Worm (Caenorhabditis elegans) whole organism, mixed stage, embryonic: ENCODE results near the gene ttr-39.

Experiments
- M03D4.4 ChIP-seq: sonication (generic microtip); optimal IDR thresholded peaks from 2 replicates; lab custom pipeline; 2017; ENCODE audit warnings: mild to moderate bottlenecking, missing genetic modification characterization, missing compliant biosample characterization
- bed-3 ChIP-seq: fragments of 200-800 bp; sonication (Bioruptor generic); optimal IDR thresholded peaks from 3 replicates; lab custom pipeline; 2018; ENCODE audit warnings: mild to moderate bottlenecking, missing genetic modification characterization, moderate library complexity, missing compliant biosample characterization
- blmp-1 ChIP-seq: fragments of 150-350 bp; optimal IDR thresholded peaks from 2 replicates; lab custom pipeline; 2014; ENCODE audit warnings: missing biosample characterization, missing genetic modification characterization
- ceh-39 ChIP-seq: fragments of 150-350 bp; optimal IDR thresholded peaks from 2 replicates; lab custom pipeline; 2014; ENCODE audit warnings: missing biosample characterization, missing genetic modification characterization
- ceh-43 ChIP-seq: fragments of 200-800 bp; sonication (Bioruptor generic); optimal IDR thresholded peaks from 2 replicates; lab custom pipeline; 2018; ENCODE audit warnings: mild to moderate bottlenecking, missing genetic modification characterization, moderate library complexity, missing compliant biosample characterization
- ceh-83 ChIP-seq: fragments of 200-800 bp; sonication (Bioruptor generic); optimal IDR thresholded peaks from 2 replicates; lab custom pipeline; 2018; ENCODE audit warnings: mild to moderate bottlenecking, missing genetic modification characterization, missing compliant biosample characterization
- ces-1 ChIP-seq: fragments of 150-350 bp; optimal IDR thresholded peaks from 2 replicates; lab custom pipeline; 2014; ENCODE audit warnings: missing biosample characterization, missing genetic modification reagents, missing genetic modification characterization
- cnd-1 ChIP-seq: fragments of 200-800 bp; sonication (Bioruptor generic); optimal IDR thresholded peaks from 2 replicates; lab custom pipeline; 2018; ENCODE audit warnings: mild to moderate bottlenecking, missing genetic modification characterization, missing compliant biosample characterization
- elt-1 ChIP-seq: sonication (generic microtip); optimal IDR thresholded peaks from 2 replicates; lab custom pipeline; 2017; ENCODE audit warnings: missing genetic modification characterization, mild to moderate bottlenecking, missing compliant biosample characterization, antibody characterized with exemption, moderate library complexity, borderline replicate concordance; ENCODE audit not compliant: insufficient read depth
- elt-3 ChIP-seq: fragments of 150-350 bp; optimal IDR thresholded peaks from 2 replicates; lab custom pipeline; 2014; ENCODE audit warnings: missing biosample characterization, missing genetic modification characterization
- flh-1 ChIP-seq: fragments of 200-800 bp; sonication (Bioruptor generic); optimal IDR thresholded peaks from 2 replicates; lab custom pipeline; 2018; ENCODE audit warnings: mild to moderate bottlenecking, missing genetic modification characterization, moderate library complexity, missing compliant biosample characterization
- ham-2 ChIP-seq: fragments of 200-800 bp; sonication (Bioruptor generic); optimal IDR thresholded peaks from 2 replicates; lab custom pipeline; 2018; ENCODE audit warnings: mild to moderate bottlenecking, missing genetic modification characterization, missing compliant biosample characterization
- hlh-1 ChIP-seq: fragments of 150-350 bp; optimal IDR thresholded peaks from 2 replicates; lab custom pipeline; 2014; ENCODE audit warnings: missing biosample characterization, missing genetic modification reagents, missing genetic modification characterization
- lin-13 ChIP-seq: fragments of 150-350 bp; optimal IDR thresholded peaks from 2 replicates; lab custom pipeline; 2014; ENCODE audit warnings: missing biosample characterization, missing genetic modification characterization
- lsy-2 ChIP-seq: fragments of 150-350 bp; optimal IDR thresholded peaks from 2 replicates; lab custom pipeline; 2014; ENCODE audit warnings: missing biosample characterization, missing genetic modification characterization
- mab-5 ChIP-seq: fragments of 150-350 bp; optimal IDR thresholded peaks from 2 replicates; lab custom pipeline; 2014; ENCODE audit warnings: missing biosample characterization, missing genetic modification characterization
- mep-1 ChIP-seq: fragments of 150-350 bp; optimal IDR thresholded peaks from 2 replicates; lab custom pipeline; 2017; ENCODE audit warnings: missing biosample characterization, missing genetic modification reagents, missing genetic modification characterization, inconsistent platforms
- mls-2 ChIP-seq: sonication (generic microtip); optimal IDR thresholded peaks from 2 replicates; lab custom pipeline; 2016; ENCODE audit warnings: mild to moderate bottlenecking, missing genetic modification characterization, moderate library complexity, missing compliant biosample characterization
- nhr-12 ChIP-seq: fragments of 150-350 bp; optimal IDR thresholded peaks from 2 replicates; lab custom pipeline; 2014; ENCODE audit warnings: missing biosample characterization, missing genetic modification characterization
- nhr-2 ChIP-seq: fragments of 150-350 bp; optimal IDR thresholded peaks from 2 replicates; lab custom pipeline; 2014; ENCODE audit warnings: missing biosample characterization, missing genetic modification characterization
- nhr-237 ChIP-seq: fragments of 150-350 bp; optimal IDR thresholded peaks from 2 replicates; lab custom pipeline; 2014; ENCODE audit warnings: missing biosample characterization, missing genetic modification characterization
- nhr-28 ChIP-seq: fragments of 150-350 bp; optimal IDR thresholded peaks from 2 replicates; lab custom pipeline; 2014; ENCODE audit warnings: missing biosample characterization, missing genetic modification characterization
- nhr-76 ChIP-seq: sonication (generic microtip); optimal IDR thresholded peaks from 2 replicates; lab custom pipeline; 2017; ENCODE audit warnings: missing biosample characterization, missing genetic modification characterization
- pha-4 ChIP-seq: fragments of 150-350 bp; optimal IDR thresholded peaks from 2 replicates; lab custom pipeline; 2018; ENCODE audit warnings: missing biosample characterization, missing genetic modification reagents, missing genetic modification characterization
- sem-2 ChIP-seq: fragments of 200-800 bp; sonication (Bioruptor generic); optimal IDR thresholded peaks from 2 replicates; lab custom pipeline; 2018; ENCODE audit warnings: mild to moderate bottlenecking, missing genetic modification characterization, missing compliant biosample characterization
- snpc-4 ChIP-seq: fragments of 150-350 bp; optimal IDR thresholded peaks from 2 replicates; lab custom pipeline; 2014; ENCODE audit warnings: missing biosample characterization, missing genetic modification characterization
- sptf-1 ChIP-seq: sonication (generic microtip); optimal IDR thresholded peaks from 2 replicates; lab custom pipeline; 2017; ENCODE audit warnings: mild to moderate bottlenecking, missing genetic modification characterization, moderate library complexity, missing compliant biosample characterization
- tbx-8 ChIP-seq: fragments of 200-800 bp; sonication (Bioruptor generic); optimal IDR thresholded peaks from 2 replicates; lab custom pipeline; 2018; ENCODE audit warnings: mild to moderate bottlenecking, missing genetic modification characterization, moderate library complexity, missing compliant biosample characterization
- unc-39 ChIP-seq: fragments of 150-350 bp; optimal IDR thresholded peaks from 2 replicates; lab custom pipeline; 2014; ENCODE audit warnings: missing biosample characterization, missing genetic modification characterization
- unc-62 ChIP-seq: fragments of 150-350 bp; optimal IDR thresholded peaks from 2 replicates; lab custom pipeline; 2014; ENCODE audit warnings: missing biosample characterization, missing genetic modification reagents, missing genetic modification characterization
- zip-8 ChIP-seq: fragments of 150-350 bp; optimal IDR thresholded peaks from 2 replicates; lab custom pipeline; 2014; ENCODE audit warnings: missing biosample characterization, missing genetic modification characterization
- ztf-11 ChIP-seq: fragments of 150-350 bp; optimal IDR thresholded peaks from 2 replicates; lab custom pipeline; 2014; ENCODE audit warnings: missing biosample characterization, missing genetic modification characterization

Gene ttr-39

ce11 chrIV:10112570-10112969, 22.9 kb upstream of the ttr-39 start, which contains the start of gene nsph-3.2:
TSS of gene nsph-3.2 (plus strand) at chrIV:10112870.
- no peak for TF ChIP-seq elt-1 (tag; lab: Kevin White, UChicago)
- no peak for TF ChIP-seq zip-8 (tag; lab: Kevin White, UChicago)
- TF ChIP-seq mab-5, result no peak
- no peak for TF ChIP-seq nhr-76 (tag; lab: Kevin White, UChicago)
- TF ChIP-seq unc-39 (tag; lab: Kevin White, UChicago), result no peak
- TF ChIP-seq unc-62 (GFP tag; lab: Kevin White, UChicago), result no peak
- no peak for TF ChIP-seq flh-1 (GFP tag; lab: Kevin White, UChicago)
- TF ChIP-seq sptf-1, result no peak
- no peak for TF ChIP-seq M03D4.4 (tag; lab: Kevin White, UChicago)
- TF ChIP-seq elt-3 (tag; lab: Kevin White, UChicago), result no peak
- no peak for TF ChIP-seq ztf-11 (tag; lab: Kevin White, UChicago)
- no peak for TF ChIP-seq blmp-1
- no peak for TF ChIP-seq ceh-43 (GFP tag; lab: Kevin White, UChicago)
- no peak for TF ChIP-seq mep-1 (tag; lab: Kevin White, UChicago)
- TF ChIP-seq ham-2 (GFP tag; lab: Kevin White, UChicago), result no peak
- TF ChIP-seq, all 35 proteins: peak for 0

ce11 chrIV:10111441-10111840, 21.8 kb upstream of the ttr-39 start, which contains the start of gene spch-1:
TSS of gene spch-1 (minus strand) at chrIV:10111541.
- no peak for TF ChIP-seq mep-1 (tag; lab: Kevin White, UChicago)
- TF ChIP-seq nhr-237 (tag; lab: Kevin White, UChicago), result no peak
- no peak for TF ChIP-seq ceh-83
- no peak for TF ChIP-seq snpc-4 (tag; lab: Kevin White, UChicago)
- TF ChIP-seq ceh-39 (tag; lab: Kevin White, UChicago), result no peak
- TF ChIP-seq elt-1 (tag; lab: Kevin White, UChicago), result no peak
- no peak for TF ChIP-seq sptf-1
- TF ChIP-seq cnd-1 (tag; lab: Kevin White, UChicago), result no peak
- TF ChIP-seq lin-13 (tag; lab: Kevin White, UChicago), result no peak
- no peak for TF ChIP-seq pha-4
- no peak for TF ChIP-seq mls-2
- no peak for TF ChIP-seq ces-1 (GFP tag; lab: Kevin White, UChicago)
- no peak for TF ChIP-seq unc-39 (tag; lab: Kevin White, UChicago)
- TF ChIP-seq, all 35 proteins: peak for 0

ce11 chrIV:10110870-10111269, 21.2 kb upstream of the ttr-39 start:
- no peak for TF ChIP-seq nhr-2 (tag; lab: Kevin White, UChicago)
- no peak for TF ChIP-seq cnd-1 (tag; lab: Kevin White, UChicago)
- no peak for TF ChIP-seq nhr-28 (tag; lab: Kevin White, UChicago)
- TF ChIP-seq M03D4.4 (tag; lab: Kevin White, UChicago), result no peak
- TF ChIP-seq zip-8 (tag; lab: Kevin White, UChicago), result no peak
- TF ChIP-seq flh-1 (GFP tag; lab: Kevin White, UChicago), result no peak
- TF ChIP-seq sptf-1, result no peak
- TF ChIP-seq nhr-12, result no peak
- TF ChIP-seq bed-3 (GFP tag; lab: Kevin White, UChicago), result no peak
- TF ChIP-seq hlh-1 (tag; lab: Kevin White, UChicago), result no peak
- TF ChIP-seq ztf-11 (tag; lab: Kevin White, UChicago), result no peak
- no peak for TF ChIP-seq tbx-8 (GFP tag; lab: Kevin White, UChicago)

ce11 chrIV:10110417-10110816, 20.7 kb upstream of the ttr-39 start, which contains the start of gene egl-38:
TSS of gene egl-38 (minus strand) at chrIV:10110517.
- TF ChIP-seq snpc-4 (tag; lab: Kevin White, UChicago) (no peak), sem-2 (no peak), pha-4 (no peak), lsy-2 (tag; lab: Kevin White, UChicago) (no peak)
- TF ChIP-seq, all 35 proteins: peak for 0

ce11 chrIV:10096881-10097280, 7.2 kb upstream of the ttr-39 start, which contains the start of gene dis-3:
TSS of gene dis-3 (plus strand) at chrIV:10097202.
- no peak for TF ChIP-seq ztf-11 (tag; lab: Kevin White, UChicago)
- TF ChIP-seq elt-1 (tag; lab: Kevin White, UChicago), result no peak
- TF ChIP-seq ceh-43 (GFP tag; lab: Kevin White, UChicago), result no peak
- no peak for TF ChIP-seq ham-2 (GFP tag; lab: Kevin White, UChicago)
- TF ChIP-seq pha-4, result peak; percentile 1
- no peak for TF ChIP-seq nhr-2 (tag; lab: Kevin White, UChicago)
